Fruit fly (Drosophila melanogaster): Measurements from ENCODE around the gene sordd1.

dm6 chrX:15786242-15786641 is 9.6 kb downstream of the sordd1 start:
- no peak for TF ChIP-seq pzg (GFP tag; optimal IDR thresholded peaks at IDR 0.05)
- TF ChIP-seq CG8478 (optimal IDR thresholded peaks at IDR 0.05), result no peak
- no peak for TF ChIP-seq CG10979 (tag; optimal IDR thresholded peaks at IDR 0.05)
- no peak for TF ChIP-seq hb (GFP tag; IDR thresholded peaks at IDR 0.05; ENCODE audit: partially characterized antibody)
- TF ChIP-seq CG4360 (GFP tag; IDR thresholded peaks at IDR 0.05), result no peak
